Worm (Caenorhabditis elegans) whole organism, late embryonic: ENCODE results near the gene sca-1.

Source experiments
- F13H6.1 ChIP-seq: sonication (generic microtip); optimal IDR thresholded peaks from 2 replicates; lab custom pipeline; 2016; ENCODE audit warnings: missing genetic modification characterization, missing compliant biosample characterization
- ceh-19 ChIP-seq: fragments of 200-800 bp; sonication (Bioruptor generic); optimal IDR thresholded peaks from 2 replicates; lab custom pipeline; 2018; ENCODE audit warnings: mild to moderate bottlenecking, missing genetic modification characterization, missing compliant biosample characterization
- ceh-6 ChIP-seq: fragments of 200-800 bp; sonication (Bioruptor generic); optimal IDR thresholded peaks from 2 replicates; lab custom pipeline; 2018; ENCODE audit warnings: mild to moderate bottlenecking, missing genetic modification characterization, missing compliant biosample characterization
- ceh-9 ChIP-seq: sonication (generic microtip); optimal IDR thresholded peaks from 2 replicates; lab custom pipeline; 2016; ENCODE audit warnings: mild to moderate bottlenecking, missing genetic modification characterization, inconsistent platforms, missing compliant biosample characterization
- dmd-4 ChIP-seq: sonication (generic microtip); optimal IDR thresholded peaks from 2 replicates; lab custom pipeline; 2016; ENCODE audit warnings: borderline replicate concordance, missing genetic modification characterization, missing compliant biosample characterization
- elt-2 ChIP-seq: sonication (generic microtip); optimal IDR thresholded peaks from 2 replicates; lab custom pipeline; 2016; ENCODE audit warnings: missing genetic modification reagents, missing genetic modification characterization, missing compliant biosample characterization
- npax-4 ChIP-seq: sonication (generic microtip); optimal IDR thresholded peaks from 2 replicates; lab custom pipeline; 2016; ENCODE audit warnings: missing genetic modification characterization, missing compliant biosample characterization
- odd-2 ChIP-seq: sonication (generic microtip); optimal IDR thresholded peaks from 2 replicates; lab custom pipeline; 2017; ENCODE audit warnings: antibody characterized with exemption, mild to moderate bottlenecking, missing genetic modification characterization, missing compliant biosample characterization
- pha-2 ChIP-seq: sonication (generic microtip); optimal IDR thresholded peaks from 2 replicates; lab custom pipeline; 2017; ENCODE audit warnings: mild to moderate bottlenecking, missing genetic modification characterization, missing compliant biosample characterization
- pha-4 ChIP-seq: fragments of 150-350 bp; optimal IDR thresholded peaks from 2 replicates; lab custom pipeline; 2018; ENCODE audit warnings: missing biosample characterization, missing genetic modification reagents, missing genetic modification characterization
- pros-1 ChIP-seq: fragments of 150-350 bp; optimal IDR thresholded peaks from 2 replicates; lab custom pipeline; 2014; ENCODE audit warnings: missing biosample characterization, missing genetic modification reagents, missing genetic modification characterization
- syd-9 ChIP-seq: sonication (generic microtip); optimal IDR thresholded peaks from 2 replicates; lab custom pipeline; 2016; ENCODE audit warnings: mild to moderate bottlenecking, missing genetic modification characterization, moderate library complexity, missing compliant biosample characterization
- tbx-2 ChIP-seq: sonication (generic microtip); optimal IDR thresholded peaks from 2 replicates; lab custom pipeline; 2016; ENCODE audit warnings: missing genetic modification characterization, missing compliant biosample characterization

DNA sequence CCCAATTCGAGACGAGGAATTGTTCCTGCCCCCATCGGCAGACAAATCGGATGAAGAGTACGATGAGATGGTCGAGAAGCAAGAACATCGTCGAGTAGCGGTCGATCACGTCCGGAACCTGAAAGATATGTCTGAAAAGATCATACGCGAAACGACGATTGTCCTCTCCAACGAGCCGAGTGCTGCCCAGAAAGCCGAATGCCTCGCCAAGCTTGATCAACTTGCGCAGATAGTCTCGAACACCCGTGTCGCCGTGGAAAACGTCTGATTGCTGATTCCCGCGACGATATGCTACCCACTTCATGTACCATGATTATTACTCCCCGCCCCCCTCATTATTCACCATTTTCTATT lies 6.2 kb downstream of the sca-1 start:
- no peak for TF ChIP-seq ceh-6 (GFP tag; lab: Kevin White, UChicago)
- TF ChIP-seq odd-2 (tag; lab: Kevin White, UChicago), result no peak
- TF ChIP-seq F13H6.1, result no peak
- no peak for TF ChIP-seq pros-1 (tag; lab: Kevin White, UChicago)
- TF ChIP-seq pha-4 (tag; lab: Kevin White, UChicago), result no peak
- TF ChIP-seq dmd-4 (tag; lab: Kevin White, UChicago), result no peak
- no peak for TF ChIP-seq ceh-9 (tag; lab: Kevin White, UChicago)
- TF ChIP-seq npax-4 (tag; lab: Kevin White, UChicago), result no peak
- TF ChIP-seq ceh-19 (GFP tag; lab: Kevin White, UChicago), result no peak
- no peak for TF ChIP-seq pha-2
- TF ChIP-seq syd-9 (tag; lab: Kevin White, UChicago), result no peak
- no peak for TF ChIP-seq tbx-2
- TF ChIP-seq elt-2, result no peak
